Worm (Caenorhabditis elegans) whole organism, L4 larva: ENCODE data around the gene ttc-4.

Source experiments
- fos-1 ChIP-seq: fragments of 150-350 bp; optimal IDR thresholded peaks from 2 replicates; lab custom pipeline; 2014; ENCODE audit warnings: missing biosample characterization, missing genetic modification characterization
- lin-39 ChIP-seq: fragments of 150-350 bp; optimal IDR thresholded peaks from 2 replicates; lab custom pipeline; 2014; ENCODE audit warnings: missing biosample characterization, missing genetic modification reagents, missing genetic modification characterization
- nhr-11 ChIP-seq: fragments of 150-350 bp; optimal IDR thresholded peaks from 2 replicates; lab custom pipeline; 2014; ENCODE audit warnings: missing biosample characterization, missing genetic modification characterization

DNA sequence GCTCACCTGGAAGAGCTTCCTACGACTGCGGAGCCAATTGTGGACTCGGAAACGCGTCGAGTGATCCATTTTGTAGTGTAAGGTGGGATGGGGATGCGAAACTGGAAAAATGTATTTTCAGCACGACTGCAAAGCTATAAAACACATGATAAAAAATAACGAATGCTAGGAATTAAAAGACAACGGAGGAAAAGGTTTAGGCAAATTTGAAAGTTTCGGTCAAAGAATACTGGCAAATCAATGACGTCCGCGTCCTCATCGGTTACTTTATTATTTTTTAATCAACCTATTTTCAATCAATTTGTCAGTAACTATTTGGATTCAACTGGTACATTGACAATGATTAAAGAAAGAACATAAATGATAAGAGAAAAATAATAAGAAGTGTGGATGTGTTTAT lies 13.2 kb downstream of the ttc-4 start, which contains the start of gene C17G10.7:
- TF ChIP-seq nhr-11 (tag; lab: Kevin White, UChicago): no peak
- no peak for TF ChIP-seq lin-39 (tag; lab: Kevin White, UChicago)
- no peak for TF ChIP-seq fos-1
